Fruit fly (Drosophila melanogaster): ENCODE data around the gene Nazo.
A peak's percentile ranks its signal among the peaks of the same experiment; 100 is the strongest.

Nazo gene

DNA sequence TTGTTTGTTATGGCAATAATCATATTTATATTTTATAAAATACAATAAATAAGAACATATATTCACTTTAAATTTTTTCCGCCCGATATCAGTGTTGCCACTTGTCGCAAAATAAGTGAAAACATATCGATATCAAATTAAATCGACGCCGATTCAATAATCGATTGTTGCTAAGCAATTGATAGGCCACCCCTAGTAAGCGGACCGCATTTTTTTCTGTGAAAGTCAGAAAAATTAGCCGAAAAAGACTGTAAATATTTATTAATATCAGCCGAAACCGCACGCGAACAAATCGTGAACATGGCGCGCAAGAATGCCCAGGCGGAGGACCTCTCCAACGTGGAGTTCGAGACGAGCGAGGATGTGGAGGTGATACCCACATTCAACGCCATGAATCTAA lies 25.4 kb downstream of the Nazo start, which contains the start of gene CG7483:
TSS of gene CG7483 (plus strand) at position 171 of the 400 bp plus-strand sequence.
- TF ChIP-seq dsf (GFP tag; optimal IDR thresholded peaks at IDR 0.05; ENCODE audit: borderline replicate concordance) (no peak), HLH106 (tag; optimal IDR thresholded peaks at IDR 0.05) (no peak), Abd-B (GFP tag; optimal IDR thresholded peaks at IDR 0.05) (no peak), h (GFP tag; optimal IDR thresholded peaks at IDR 0.05) (no peak), br (GFP tag; optimal IDR thresholded peaks at IDR 0.05) (no peak), fru (GFP tag; optimal IDR thresholded peaks at IDR 0.05) (no peak), Rel (GFP tag; optimal IDR thresholded peaks at IDR 0.05) (no peak), Rel (tag; optimal IDR thresholded peaks at IDR 0.05) (no peak), foxo (GFP tag; optimal IDR thresholded peaks at IDR 0.05) (no peak)

DNA sequence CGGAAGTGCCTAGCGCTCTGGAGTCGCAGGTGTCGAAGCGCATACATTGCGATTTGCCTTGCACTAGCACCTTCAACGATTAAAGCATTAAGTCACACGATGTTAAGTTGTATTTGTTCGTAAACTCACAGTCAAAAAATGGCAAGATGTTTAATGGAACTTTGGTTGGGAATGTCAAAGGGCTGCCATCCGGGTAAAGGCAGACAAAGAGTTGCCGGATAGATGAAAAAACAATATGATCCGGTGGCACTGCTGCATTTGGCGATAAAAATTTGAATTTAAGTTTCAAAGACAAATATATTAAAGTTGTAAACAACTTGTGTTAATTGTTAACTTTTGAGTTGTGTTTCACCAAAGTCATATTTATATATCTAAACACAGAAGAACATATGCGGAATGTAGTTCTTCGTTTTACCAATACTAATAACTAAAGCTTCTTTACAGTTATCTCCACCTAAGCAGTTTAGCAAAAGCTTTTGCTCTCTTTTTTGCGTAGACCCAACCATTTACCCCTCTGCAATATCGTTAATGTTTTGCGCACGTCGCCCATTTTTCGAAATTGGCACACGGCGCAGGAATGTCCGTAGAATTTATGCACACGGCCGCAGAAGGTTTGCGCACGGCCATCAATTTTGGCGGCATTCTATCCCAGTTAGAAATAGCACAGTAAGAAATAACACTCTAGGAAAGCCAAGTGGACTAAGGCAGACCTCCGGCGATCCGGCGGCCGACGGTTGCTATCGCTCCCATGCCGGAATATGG lies 28.8 kb downstream of the Nazo start, which contains the start of gene Coq2:
TSS of gene Coq2 (minus strand) at position 200 of the 762 bp plus-strand sequence.
- no peak for TF ChIP-seq h (GFP tag; optimal IDR thresholded peaks at IDR 0.05)
- no peak for TF ChIP-seq Sp1 (GFP tag; optimal IDR thresholded peaks at IDR 0.05)
- TF ChIP-seq N (GFP tag; optimal IDR thresholded peaks at IDR 0.05) = no peak
- TF ChIP-seq woc (GFP tag; optimal IDR thresholded peaks at IDR 0.05) = no peak
- no peak for TF ChIP-seq fru (GFP tag; optimal IDR thresholded peaks at IDR 0.05)
- peak; percentile 100 for TF ChIP-seq dl (GFP tag; optimal IDR thresholded peaks at IDR 0.05; ENCODE audit: insufficient read depth in 1 of 2, partially characterized antibody in 2 of 2)
- no peak for TF ChIP-seq GATAd (GFP tag; optimal IDR thresholded peaks at IDR 0.05)
- peak; percentile 28 for TF ChIP-seq Myc (optimal IDR thresholded peaks at IDR 0.05)
- TF ChIP-seq sage (GFP tag; optimal IDR thresholded peaks at IDR 0.05) = no peak
- peak; percentile 100 for TF ChIP-seq Dif (GFP tag; optimal IDR thresholded peaks at IDR 0.05; ENCODE audit: partially characterized antibody)
- peak; percentile 100 for TF ChIP-seq Vsx2 (GFP tag; optimal IDR thresholded peaks at IDR 0.05; ENCODE audit: partially characterized antibody)
- TF ChIP-seq sv (GFP tag; optimal IDR thresholded peaks at IDR 0.05) = no peak
- no peak for TF ChIP-seq lola (GFP tag; optimal IDR thresholded peaks at IDR 0.05)
- no peak for TF ChIP-seq OdsH (GFP tag; optimal IDR thresholded peaks at IDR 0.05)
- no peak for TF ChIP-seq CG9705 (GFP tag; optimal IDR thresholded peaks at IDR 0.05)

DNA sequence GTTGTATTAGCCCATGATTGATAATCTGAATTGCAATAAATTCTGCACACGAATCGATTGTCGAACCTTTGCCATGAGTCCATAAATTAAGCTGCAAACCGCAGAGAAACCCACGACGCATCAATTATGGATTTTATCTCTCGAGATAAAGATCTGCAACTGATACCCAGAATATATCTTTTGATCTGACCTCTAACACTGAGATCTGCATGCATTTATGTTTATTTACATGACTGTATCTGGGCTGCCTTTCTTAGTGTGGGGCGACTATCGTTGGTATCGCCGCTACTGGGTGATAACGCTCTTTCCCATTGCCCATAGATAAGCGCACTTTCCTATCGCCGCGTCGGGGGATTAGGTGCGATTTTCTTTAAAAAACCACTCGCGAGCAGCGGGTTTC lies 29.5 kb downstream of the Nazo start, which contains the start of gene Ctr1B:
TSS of gene Ctr1B (plus strand) at position 398 of the 400 bp plus-strand sequence.
- TF ChIP-seq sv (GFP tag; optimal IDR thresholded peaks at IDR 0.05) (no peak), N (GFP tag; optimal IDR thresholded peaks at IDR 0.05) (no peak), dl (GFP tag; optimal IDR thresholded peaks at IDR 0.05; ENCODE audit: insufficient read depth in 1 of 2, partially characterized antibody in 2 of 2) (peak in 1 of 2 experiments; percentile 9), sage (GFP tag; optimal IDR thresholded peaks at IDR 0.05) (no peak), Abd-B (GFP tag; optimal IDR thresholded peaks at IDR 0.05) (no peak), Vsx2 (GFP tag; optimal IDR thresholded peaks at IDR 0.05; ENCODE audit: partially characterized antibody) (peak; percentile 47), Rel (GFP tag; optimal IDR thresholded peaks at IDR 0.05) (no peak), Rel (tag; optimal IDR thresholded peaks at IDR 0.05) (no peak), Dif (GFP tag; optimal IDR thresholded peaks at IDR 0.05; ENCODE audit: partially characterized antibody) (peak; percentile 13)

- TF ChIP-seq foxo (GFP tag; optimal IDR thresholded peaks at IDR 0.05) (peak in 1 of 2 experiments; percentile 5), Rel (GFP tag; optimal IDR thresholded peaks at IDR 0.05) (no peak), Rel (tag; optimal IDR thresholded peaks at IDR 0.05) (peak; percentile 57), psq (GFP tag; optimal IDR thresholded peaks at IDR 0.05) (no peak)
Measured at dm6 chr3R:8317709-8318335, 30.1 kb downstream of the Nazo start.

DNA sequence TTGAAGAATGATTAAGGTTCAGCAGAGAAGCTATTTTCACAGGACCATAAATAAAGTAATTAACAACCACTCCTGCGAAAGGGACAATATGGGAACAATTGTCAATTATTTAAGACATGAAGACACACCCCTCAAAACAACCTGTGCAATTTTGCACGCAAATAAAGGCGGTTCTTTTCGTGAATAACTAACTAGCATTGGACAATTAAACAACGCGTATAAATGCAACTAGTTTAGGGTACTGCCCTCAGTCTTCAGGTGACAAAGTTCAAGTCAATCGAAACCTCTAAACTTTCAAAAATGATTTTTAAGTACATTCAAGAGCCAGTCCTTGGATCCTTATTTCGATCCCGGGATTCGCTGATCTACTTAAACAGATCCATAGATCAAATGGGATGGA lies 33.8 kb downstream of the Nazo start, which contains the start of gene Or85a:
TSS of gene Or85a (plus strand) at position 301 of the 400 bp plus-strand sequence.
- no peak for TF ChIP-seq foxo (GFP tag; optimal IDR thresholded peaks at IDR 0.05)
- TF ChIP-seq tai (GFP tag; optimal IDR thresholded peaks at IDR 0.05) = no peak
- no peak for TF ChIP-seq Hr78 (GFP tag; optimal IDR thresholded peaks at IDR 0.05)
- no peak for TF ChIP-seq Jra (GFP tag; optimal IDR thresholded peaks at IDR 0.05)
- TF ChIP-seq sage (GFP tag; optimal IDR thresholded peaks at IDR 0.05) = no peak
- no peak for TF ChIP-seq Hr83 (GFP tag; optimal IDR thresholded peaks at IDR 0.05; ENCODE audit: poor library complexity, severe bottlenecking)
- TF ChIP-seq jim (GFP tag; optimal IDR thresholded peaks at IDR 0.05) = no peak
- TF ChIP-seq fru (GFP tag; optimal IDR thresholded peaks at IDR 0.05) = no peak
